Fruit fly (Drosophila melanogaster): Measurements from ENCODE around the gene Irk3.

The Irk3 gene

dm6 chr2L:18695404-18695804, 18.1 kb downstream of the Irk3 start, which contains the start of the genes CG10383 and CG10338 (continued):
- TF ChIP-seq Trl (optimal IDR thresholded peaks at IDR 0.05) (no peak), Trl (GFP tag; optimal IDR thresholded peaks at IDR 0.05) (peak; percentile 94), sima (GFP tag; optimal IDR thresholded peaks at IDR 0.05) (no peak), Bdp1 (GFP tag; optimal IDR thresholded peaks at IDR 0.05) (peak; percentile 77), salm (tag; optimal IDR thresholded peaks at IDR 0.05) (peak; percentile 56), Adf1 (GFP tag; IDR thresholded peaks at IDR 0.05) (peak; percentile 56), sisA (GFP tag; IDR thresholded peaks at IDR 0.05) (peak; percentile 88), CG10462 (GFP tag; optimal IDR thresholded peaks at IDR 0.05) (peak; percentile 53), Myb (GFP tag; optimal IDR thresholded peaks at IDR 0.05) (peak; percentile 89), CG7839 (tag; optimal IDR thresholded peaks at IDR 0.05) (peak; percentile 80), dan (GFP tag; IDR thresholded peaks at IDR 0.05) (no peak), Camta (GFP tag; optimal IDR thresholded peaks at IDR 0.05) (peak; percentile 81), CG11085 (GFP tag; IDR thresholded peaks at IDR 0.05) (peak; percentile 83), CG14014 (GFP tag; IDR thresholded peaks at IDR 0.05) (peak; percentile 88), MBD-R2 (GFP tag; IDR thresholded peaks at IDR 0.05) (peak; percentile 97), CG3281 (GFP tag; optimal IDR thresholded peaks at IDR 0.05) (peak; percentile 82), scrt (GFP tag; optimal IDR thresholded peaks at IDR 0.05) (peak; percentile 72), CG16815 (GFP tag; optimal IDR thresholded peaks at IDR 0.05) (peak; percentile 71), lola (GFP tag; optimal IDR thresholded peaks at IDR 0.05) (peak in 1 of 3 experiments; percentile 60), CG14860 (GFP tag; IDR thresholded peaks at IDR 0.05; ENCODE audit: partially characterized antibody) (no peak), Sry-β (GFP tag; optimal IDR thresholded peaks at IDR 0.05) (peak; percentile 9), CG6765 (GFP tag; optimal IDR thresholded peaks at IDR 0.05) (peak; percentile 27), oc (tag; optimal IDR thresholded peaks at IDR 0.05) (peak; percentile 79), z (GFP tag; IDR thresholded peaks at IDR 0.05) (no peak), CG30403 (GFP tag; optimal IDR thresholded peaks at IDR 0.05) (peak; percentile 87), Dip3 (GFP tag; optimal IDR thresholded peaks at IDR 0.05) (peak; percentile 91), gce (GFP tag; IDR thresholded peaks at IDR 0.05) (peak; percentile 53; the same call in 1 of the 3 replicates), abd-A (tag; optimal IDR thresholded peaks at IDR 0.05) (no peak), lbe (GFP tag; optimal IDR thresholded peaks at IDR 0.05) (peak; percentile 82), ash1 (GFP tag; optimal IDR thresholded peaks at IDR 0.05) (no peak), C15 (GFP tag; IDR thresholded peaks at IDR 0.05) (peak; percentile 65; the same call in 2 of the 3 replicates), CG11560 (tag; IDR thresholded peaks at IDR 0.05) (peak; percentile 66; the same call in 2 of the 3 replicates), CrebB (tag; optimal IDR thresholded peaks at IDR 0.05) (peak; percentile 61), CG4404 (GFP tag; IDR thresholded peaks at IDR 0.05) (peak; percentile 73), Drgx (GFP tag; IDR thresholded peaks at IDR 0.05) (peak; percentile 88), lilli (GFP tag; optimal IDR thresholded peaks at IDR 0.05) (peak; percentile 95), CG4282 (GFP tag; optimal IDR thresholded peaks at IDR 0.05) (peak; percentile 71), CG8765 (GFP tag; IDR thresholded peaks at IDR 0.05) (peak; percentile 54; the same call in 1 of the 2 replicates), wdn (GFP tag; IDR thresholded peaks at IDR 0.05) (peak; percentile 84), CG5180 (GFP tag; optimal IDR thresholded peaks at IDR 0.05) (peak; percentile 25), CG11723 (GFP tag; optimal IDR thresholded peaks at IDR 0.05) (peak; percentile 62), CG6854 (GFP tag; optimal IDR thresholded peaks at IDR 0.05) (peak; percentile 56), CG10959 (GFP tag; IDR thresholded peaks at IDR 0.05) (no peak), klu (GFP tag; IDR thresholded peaks at IDR 0.05) (peak; percentile 94), CG12219 (GFP tag; optimal IDR thresholded peaks at IDR 0.05) (peak; percentile 62), slou (GFP tag; optimal IDR thresholded peaks at IDR 0.05) (peak; percentile 84), Nf-YC (tag; optimal IDR thresholded peaks at IDR 0.05) (peak; percentile 55), CG1792 (GFP tag; optimal IDR thresholded peaks at IDR 0.05) (peak; percentile 82), CG11504 (tag; optimal IDR thresholded peaks at IDR 0.05) (peak; percentile 70), Opbp (GFP tag; IDR thresholded peaks at IDR 0.05; ENCODE audit: partially characterized antibody) (no peak), CG11456 (GFP tag; IDR thresholded peaks at IDR 0.05) (peak; percentile 93), dpn (GFP tag; optimal IDR thresholded peaks at IDR 0.05) (peak; percentile 89 to 93)

All from whole organism, embryonic.